Worm (Caenorhabditis elegans) whole organism, L4 larva: ENCODE results near the gene K10B4.1.

Experiments
- F26F4.8 ChIP-seq: fragments of 200-800 bp; sonication (Bioruptor generic); conservative IDR thresholded peaks from 2 replicates; pipeline ENCODE4 v1.3.6; 2022; ENCODE audit warnings: missing genetic modification characterization, missing compliant biosample characterization
- Y5F2A.4 ChIP-seq: fragments of 200-800 bp; sonication (Bioruptor generic); optimal IDR thresholded peaks from 2 replicates; lab custom pipeline; 2018; ENCODE audit warnings: mild to moderate bottlenecking, missing genetic modification characterization, missing compliant biosample characterization
- ZK546.5 ChIP-seq, 2 experiments: sonication (generic microtip); optimal IDR thresholded peaks; 2 replicates each; lab custom pipeline; 2017; ENCODE audit warnings: missing biosample characterization in 2 of 2, missing genetic modification characterization in 2 of 2
- aha-1 ChIP-seq: fragments of 150-350 bp; peaks from one replicate; lab custom pipeline; 2014; ENCODE audit warnings: missing biosample characterization, missing genetic modification characterization
- aly-2 ChIP-seq: sonication (generic microtip); optimal IDR thresholded peaks from 2 replicates; lab custom pipeline; 2018; ENCODE audit warnings: missing biosample characterization, missing genetic modification characterization
- ama-1 ChIP-seq: fragments of 150-350 bp; optimal IDR thresholded peaks from 2 replicates; lab custom pipeline; 2014; ENCODE audit warnings: inconsistent platforms, mixed read lengths
- arid-1 ChIP-seq: fragments of 200-800 bp; sonication (Bioruptor generic); conservative IDR thresholded peaks from 2 replicates; pipeline ENCODE4 v1.3.6; 2022; ENCODE audit warnings: missing genetic modification reagents, missing genetic modification characterization, missing compliant biosample characterization
- attf-4 ChIP-seq: sonication (generic microtip); optimal IDR thresholded peaks from 3 replicates; lab custom pipeline; 2017; ENCODE audit warnings: missing biosample characterization, missing genetic modification characterization
- ceh-20 ChIP-seq: fragments of 200-800 bp; sonication (Bioruptor generic); IDR thresholded peaks from 2 replicates; pipeline ENCODE4 v1.3.6; 2022; ENCODE audit warnings: missing genetic modification reagents, missing genetic modification characterization, missing compliant biosample characterization
- ceh-32 ChIP-seq: sonication (generic microtip); optimal IDR thresholded peaks from 2 replicates; lab custom pipeline; 2016; ENCODE audit warnings: mild to moderate bottlenecking, missing genetic modification characterization, missing compliant biosample characterization; ENCODE audit not compliant: poor library complexity
- cey-2 ChIP-seq: sonication (generic microtip); optimal IDR thresholded peaks from 3 replicates; lab custom pipeline; 2017; ENCODE audit warnings: missing genetic modification characterization, mild to moderate bottlenecking, missing compliant biosample characterization, antibody characterized with exemption, borderline replicate concordance; ENCODE audit not compliant: insufficient read depth
- daf-19 ChIP-seq: fragments of 200-800 bp; sonication (Bioruptor generic); conservative IDR thresholded peaks from 2 replicates; pipeline ENCODE4 v1.3.6; 2022; ENCODE audit warnings: missing genetic modification characterization, missing compliant biosample characterization
- dmd-6 ChIP-seq: fragments of 200-800 bp; sonication (Bioruptor generic); IDR thresholded peaks from 2 replicates; pipeline ENCODE4 v1.3.6; 2022; ENCODE audit warnings: missing genetic modification reagents, missing genetic modification characterization, missing compliant biosample characterization
- dpl-1 ChIP-seq: fragments of 150-350 bp; optimal IDR thresholded peaks from 2 replicates; lab custom pipeline; 2014; ENCODE audit warnings: missing biosample characterization, missing genetic modification reagents, missing genetic modification characterization
- duxl-1 ChIP-seq: sonication (generic microtip); optimal IDR thresholded peaks from 2 replicates; lab custom pipeline; 2016; ENCODE audit warnings: mild to moderate bottlenecking, missing genetic modification characterization, moderate library complexity, missing compliant biosample characterization; ENCODE audit not compliant: poor library complexity
- dve-1 ChIP-seq: sonication (generic microtip); optimal IDR thresholded peaks from 2 replicates; lab custom pipeline; 2017; ENCODE audit warnings: antibody characterized with exemption, mild to moderate bottlenecking, missing genetic modification characterization, missing compliant biosample characterization; ENCODE audit not compliant: insufficient read depth
- egl-27 ChIP-seq: sonication (generic microtip); optimal IDR thresholded peaks from 3 replicates; lab custom pipeline; 2017; ENCODE audit warnings: missing biosample characterization, missing genetic modification reagents, missing genetic modification characterization
- egl-43 ChIP-seq: fragments of 200-800 bp; sonication (Bioruptor generic); IDR thresholded peaks from 2 replicates; pipeline ENCODE4 v1.3.6; 2022; ENCODE audit warnings: missing genetic modification reagents, missing genetic modification characterization, missing compliant biosample characterization
- fos-1 ChIP-seq: fragments of 150-350 bp; optimal IDR thresholded peaks from 2 replicates; lab custom pipeline; 2014; ENCODE audit warnings: missing biosample characterization, missing genetic modification characterization
- hlh-11 ChIP-seq: fragments of 200-800 bp; sonication (Bioruptor generic); optimal IDR thresholded peaks from 2 replicates; lab custom pipeline; 2018; ENCODE audit warnings: mild to moderate bottlenecking, missing genetic modification characterization, missing compliant biosample characterization
- hlh-30 ChIP-seq: sonication (generic microtip); optimal IDR thresholded peaks from 2 replicates; lab custom pipeline; 2017; ENCODE audit warnings: antibody characterized with exemption, mild to moderate bottlenecking, missing genetic modification characterization, missing compliant biosample characterization; ENCODE audit not compliant: insufficient read depth
- jun-1 ChIP-seq: fragments of 150-350 bp; optimal IDR thresholded peaks from 2 replicates; lab custom pipeline; 2014; ENCODE audit warnings: missing biosample characterization, missing genetic modification reagents, missing genetic modification characterization
- lin-1 ChIP-seq: fragments of 200-800 bp; sonication (Bioruptor generic); IDR thresholded peaks from 2 replicates; pipeline ENCODE4 v1.3.6; 2022; ENCODE audit warnings: missing genetic modification reagents, missing genetic modification characterization, missing compliant biosample characterization
- lin-13 ChIP-seq: fragments of 150-350 bp; optimal IDR thresholded peaks from 2 replicates; lab custom pipeline; 2014; ENCODE audit warnings: missing biosample characterization, missing genetic modification reagents, missing genetic modification characterization
- lin-29 ChIP-seq: fragments of 200-800 bp; sonication (Bioruptor generic); IDR thresholded peaks from 2 replicates; pipeline ENCODE4 v1.3.6; 2022; ENCODE audit warnings: missing genetic modification reagents, missing genetic modification characterization, missing compliant biosample characterization
- lsy-2 ChIP-seq, 2 experiments: fragments of 150-350 bp in 1 of 2; sonication (generic microtip) in 1 of 2; optimal IDR thresholded peaks; 2 replicates each; lab custom pipeline; 2014 to 2017; ENCODE audit warnings: missing biosample characterization in 2 of 2, missing genetic modification characterization in 2 of 2
- mxl-2 ChIP-seq: fragments of 200-800 bp; sonication (Bioruptor generic); conservative IDR thresholded peaks from 2 replicates; pipeline ENCODE4 v1.3.6; 2022; ENCODE audit warnings: missing genetic modification reagents, missing genetic modification characterization, missing compliant biosample characterization
- mxl-3 ChIP-seq: fragments of 200-800 bp; sonication (Bioruptor generic); optimal IDR thresholded peaks from 2 replicates; lab custom pipeline; 2018; ENCODE audit warnings: mild to moderate bottlenecking, missing genetic modification characterization, missing compliant biosample characterization
- nhr-11 ChIP-seq: fragments of 150-350 bp; optimal IDR thresholded peaks from 2 replicates; lab custom pipeline; 2014; ENCODE audit warnings: missing biosample characterization, missing genetic modification characterization
- nhr-25 ChIP-seq: sonication (generic microtip); optimal IDR thresholded peaks from 2 replicates; lab custom pipeline; 2017; ENCODE audit warnings: missing genetic modification characterization, mild to moderate bottlenecking, missing compliant biosample characterization, antibody characterized with exemption, moderate library complexity, borderline replicate concordance; ENCODE audit not compliant: insufficient read depth
- nhr-28 ChIP-seq: fragments of 150-350 bp; optimal IDR thresholded peaks from 2 replicates; lab custom pipeline; 2014; ENCODE audit warnings: missing biosample characterization, missing genetic modification characterization
- nhr-48 ChIP-seq: sonication (generic microtip); optimal IDR thresholded peaks from 2 replicates; lab custom pipeline; 2016; ENCODE audit warnings: mild to moderate bottlenecking, missing genetic modification characterization, missing compliant biosample characterization
- nhr-6 ChIP-seq: fragments of 150-350 bp; optimal IDR thresholded peaks from 2 replicates; lab custom pipeline; 2014; ENCODE audit warnings: missing biosample characterization, missing genetic modification characterization
- nhr-76 ChIP-seq: fragments of 150-350 bp; optimal IDR thresholded peaks from 2 replicates; lab custom pipeline; 2014; ENCODE audit warnings: missing biosample characterization, missing genetic modification characterization
- nhr-77 ChIP-seq: fragments of 150-350 bp; optimal IDR thresholded peaks from 2 replicates; lab custom pipeline; 2014; ENCODE audit warnings: missing biosample characterization, missing genetic modification characterization
- pha-4 ChIP-seq, 2 experiments: fragments of 150-350 bp in 1 of 2; fragments of 200-800 bp in 1 of 2; sonication (Bioruptor generic) in 1 of 2; IDR thresholded peaks in 1 of 2; optimal IDR thresholded peaks in 1 of 2; 2 replicates each; pipeline versions ENCODE4 v1.3.6 to Lab custom; 2014 to 2022; ENCODE audit warnings: missing genetic modification characterization in 2 of 2, missing genetic modification reagents in 2 of 2, missing biosample characterization in 1 of 2, missing compliant biosample characterization in 1 of 2
- saeg-2 ChIP-seq: fragments of 200-800 bp; sonication (Bioruptor generic); IDR thresholded peaks from 2 replicates; pipeline ENCODE4 v1.3.6; 2022; ENCODE audit warnings: missing genetic modification reagents, missing genetic modification characterization, missing compliant biosample characterization
- snpc-1.2 ChIP-seq: fragments of 200-800 bp; sonication (Bioruptor generic); IDR thresholded peaks from 2 replicates; pipeline ENCODE4 v1.3.6; 2022; ENCODE audit warnings: missing genetic modification reagents, missing genetic modification characterization, missing compliant biosample characterization
- snpc-4 ChIP-seq: fragments of 150-350 bp; optimal IDR thresholded peaks from 2 replicates; lab custom pipeline; 2014; ENCODE audit warnings: missing biosample characterization, missing genetic modification characterization
- spr-3 ChIP-seq: fragments of 200-800 bp; sonication (Bioruptor generic); optimal IDR thresholded peaks from 2 replicates; lab custom pipeline; 2018; ENCODE audit warnings: mild to moderate bottlenecking, missing genetic modification characterization, missing compliant biosample characterization
- tra-1 ChIP-seq: fragments of 200-800 bp; sonication (Bioruptor generic); IDR thresholded peaks from 2 replicates; pipeline ENCODE4 v1.3.6; 2022; ENCODE audit warnings: missing genetic modification reagents, missing genetic modification characterization, missing compliant biosample characterization
- unc-39 ChIP-seq: sonication (generic microtip); optimal IDR thresholded peaks from 2 replicates; lab custom pipeline; 2017; ENCODE audit warnings: missing biosample characterization, missing genetic modification characterization
- zfp-3 ChIP-seq: fragments of 200-800 bp; sonication (Bioruptor generic); conservative IDR thresholded peaks from 2 replicates; pipeline ENCODE4 v1.3.6; 2022; ENCODE audit warnings: missing genetic modification reagents, missing genetic modification characterization, missing compliant biosample characterization
- zip-2 ChIP-seq: fragments of 150-350 bp; optimal IDR thresholded peaks from 2 replicates; lab custom pipeline; 2014; ENCODE audit warnings: missing biosample characterization, missing genetic modification characterization

K10B4.1 gene

ce11 chrII:159294-159922 is 24.1 kb downstream of the K10B4.1 start (continued):
- TF ChIP-seq ceh-32 (tag; lab: Kevin White, UChicago): no peak

- peak; percentile 95 for TF ChIP-seq aha-1 (tag; lab: Kevin White, UChicago)
- no peak for TF ChIP-seq F26F4.8 (GFP tag; lab: Robert Waterston, UW)
- no peak for TF ChIP-seq Y5F2A.4 (GFP tag; lab: Kevin White, UChicago)
- TF ChIP-seq nhr-11: peak; percentile 76
- no peak for TF ChIP-seq attf-4 (tag; lab: Kevin White, UChicago)
- TF ChIP-seq lin-29 (GFP tag; lab: Robert Waterston, UW): no peak
- peak; percentile 28 for TF ChIP-seq hlh-30 (tag; lab: Kevin White, UChicago)
- TF ChIP-seq duxl-1 (tag; lab: Kevin White, UChicago): no peak
- TF ChIP-seq lin-13: no peak
- TF ChIP-seq snpc-1.2: no peak
- no peak for TF ChIP-seq fos-1 (tag; lab: Kevin White, UChicago)
- TF ChIP-seq spr-3 (GFP tag; lab: Kevin White, UChicago): no peak
- 0 out of 2 replicates have a peak, but pooled peaks have one; percentile 29 for TF ChIP-seq egl-43 (GFP tag; lab: Robert Waterston, UW)
- TF ChIP-seq nhr-6 (tag; lab: Kevin White, UChicago): no peak
- TF ChIP-seq zip-2 (tag; lab: Kevin White, UChicago): no peak
- no peak for TF ChIP-seq saeg-2 (GFP tag; lab: Robert Waterston, UW)
- no peak for TF ChIP-seq arid-1 (GFP tag; lab: Robert Waterston, UW)
These were observed 25.4 kb downstream of the K10B4.1 start for ce11 chrII:160561-161123.

ce11 chrII:161275-161674 is 26.0 kb downstream of the K10B4.1 start:
- TF ChIP-seq unc-39 (tag; lab: Kevin White, UChicago): no peak
- peak; percentile 8 for TF ChIP-seq mxl-3 (GFP tag; lab: Kevin White, UChicago)
- TF ChIP-seq zfp-3 (GFP tag; lab: Robert Waterston, UW): no peak
- no peak for TF ChIP-seq egl-27 (tag; lab: Kevin White, UChicago)
- TF ChIP-seq nhr-76: no peak
- TF ChIP-seq snpc-1.2: no peak
- no peak for TF ChIP-seq dmd-6
- no peak for TF ChIP-seq pha-4 (GFP tag; IDR thresholded peaks at IDR 0.05; lab: Robert Waterston, UW)
- TF ChIP-seq pha-4 (tag; optimal IDR thresholded peaks at IDR 0.05; lab: Kevin White, UChicago): no peak
- peak; percentile 45 for TF ChIP-seq hlh-11 (tag; lab: Kevin White, UChicago)

ce11 chrII:162182-162581 is 26.9 kb downstream of the K10B4.1 start, which contains the start of gene etr-1:
Gene etr-1 (plus strand): TSS chrII:162374.
- TF ChIP-seq lsy-2 (tag; optimal IDR thresholded peaks at IDR 0.05; lab: Kevin White, UChicago): peak in 1 of 2 experiments; percentile 47
- peak; percentile 61 for TF ChIP-seq ceh-20 (GFP tag; lab: Robert Waterston, UW)
- no peak for TF ChIP-seq daf-19
- 0 out of 2 replicates have a peak, but pooled peaks have one; percentile 21 for TF ChIP-seq arid-1 (GFP tag; lab: Robert Waterston, UW)
- peak; percentile 16 for TF ChIP-seq nhr-25 (tag; lab: Kevin White, UChicago)
- TF ChIP-seq tra-1 (GFP tag; lab: Robert Waterston, UW): peak; percentile 84
- no peak for TF ChIP-seq ZK546.5 (tag; optimal IDR thresholded peaks at IDR 0.05; lab: Kevin White, UChicago)
- TF ChIP-seq nhr-77 (tag; lab: Kevin White, UChicago): peak; percentile 66
- peak; percentile 70 for TF ChIP-seq lin-1 (GFP tag; lab: Robert Waterston, UW)
- TF ChIP-seq aly-2 (tag; lab: Kevin White, UChicago): no peak
- TF ChIP-seq nhr-48 (tag; lab: Kevin White, UChicago): peak; percentile 71
- peak; percentile 48 for TF ChIP-seq cey-2 (tag; lab: Kevin White, UChicago)
- TF ChIP-seq dve-1 (tag; lab: Kevin White, UChicago): peak; percentile 88
- TF ChIP-seq hlh-11 (tag; lab: Kevin White, UChicago): peak; percentile 94
- peak; percentile 22 for TF ChIP-seq jun-1 (tag; lab: Kevin White, UChicago)
- no peak for TF ChIP-seq snpc-4 (tag; lab: Kevin White, UChicago)
- peak; percentile 30 for TF ChIP-seq dpl-1 (GFP tag; lab: Kevin White, UChicago)
- no peak for TF ChIP-seq egl-27 (tag; lab: Kevin White, UChicago)
- peak; percentile 92 for TF ChIP-seq nhr-28
- TF ChIP-seq ama-1: peak; percentile 15
- peak; percentile 37; the same call in 1 of the 2 replicates for TF ChIP-seq mxl-2
